Worm (Caenorhabditis elegans) whole organism, late embryonic: ENCODE results near the gene srz-71.

ENCODE experiments used
- C08G9.2 ChIP-seq: sonication (generic microtip); optimal IDR thresholded peaks from 2 replicates; lab custom pipeline; 2016; ENCODE audit warnings: mild to moderate bottlenecking, missing genetic modification characterization, moderate library complexity, missing compliant biosample characterization
- C38D4.7 ChIP-seq: fragments of 200-800 bp; sonication (Bioruptor generic); optimal IDR thresholded peaks from 2 replicates; lab custom pipeline; 2018; ENCODE audit warnings: mild to moderate bottlenecking, missing genetic modification characterization, moderate library complexity, missing compliant biosample characterization
- K02D7.2 ChIP-seq: sonication (generic microtip); optimal IDR thresholded peaks from 2 replicates; lab custom pipeline; 2017; ENCODE audit warnings: mild to moderate bottlenecking, missing genetic modification characterization, missing compliant biosample characterization
- Y22D7AL.16 ChIP-seq: sonication (generic microtip); optimal IDR thresholded peaks from 2 replicates; lab custom pipeline; 2016; ENCODE audit warnings: missing genetic modification characterization, missing compliant biosample characterization
- ahr-1 ChIP-seq: sonication (generic microtip); optimal IDR thresholded peaks from 2 replicates; lab custom pipeline; 2016; ENCODE audit warnings: missing genetic modification characterization, missing compliant biosample characterization
- ceh-14 ChIP-seq: sonication (generic microtip); optimal IDR thresholded peaks from 2 replicates; lab custom pipeline; 2016; ENCODE audit warnings: missing genotype, missing genetic modification characterization, missing compliant biosample characterization
- ceh-18 ChIP-seq: sonication (generic microtip); optimal IDR thresholded peaks from 2 replicates; lab custom pipeline; 2016; ENCODE audit warnings: missing genetic modification characterization, missing compliant biosample characterization
- ceh-19 ChIP-seq: fragments of 200-800 bp; sonication (Bioruptor generic); optimal IDR thresholded peaks from 2 replicates; lab custom pipeline; 2018; ENCODE audit warnings: mild to moderate bottlenecking, missing genetic modification characterization, missing compliant biosample characterization
- ceh-2 ChIP-seq: sonication (generic microtip); optimal IDR thresholded peaks from 2 replicates; lab custom pipeline; 2016; ENCODE audit warnings: missing genotype, missing genetic modification characterization, missing compliant biosample characterization
- ceh-22 ChIP-seq: sonication (generic microtip); optimal IDR thresholded peaks from 2 replicates; lab custom pipeline; 2017; ENCODE audit warnings: missing biosample characterization, missing genetic modification characterization
- ceh-31 ChIP-seq: sonication (generic microtip); optimal IDR thresholded peaks from 2 replicates; lab custom pipeline; 2016; ENCODE audit warnings: missing genetic modification characterization, missing compliant biosample characterization
- ceh-34 ChIP-seq: sonication (generic microtip); optimal IDR thresholded peaks from 2 replicates; lab custom pipeline; 2016; ENCODE audit warnings: mild to moderate bottlenecking, missing genetic modification characterization, missing compliant biosample characterization
- ceh-45 ChIP-seq: fragments of 200-800 bp; sonication (Bioruptor generic); IDR thresholded peaks from 2 replicates; pipeline ENCODE4 v1.3.6; 2022; ENCODE audit warnings: missing genetic modification reagents, missing genetic modification characterization, missing compliant biosample characterization
- ceh-6 ChIP-seq: fragments of 200-800 bp; sonication (Bioruptor generic); optimal IDR thresholded peaks from 2 replicates; lab custom pipeline; 2018; ENCODE audit warnings: mild to moderate bottlenecking, missing genetic modification characterization, missing compliant biosample characterization
- ceh-9 ChIP-seq: sonication (generic microtip); optimal IDR thresholded peaks from 2 replicates; lab custom pipeline; 2016; ENCODE audit warnings: mild to moderate bottlenecking, missing genetic modification characterization, inconsistent platforms, missing compliant biosample characterization
- che-1 ChIP-seq: sonication (generic microtip); optimal IDR thresholded peaks from 2 replicates; lab custom pipeline; 2016; ENCODE audit warnings: mild to moderate bottlenecking, missing genetic modification characterization, missing compliant biosample characterization
- dve-1 ChIP-seq: sonication (generic microtip); optimal IDR thresholded peaks from 2 replicates; lab custom pipeline; 2017; ENCODE audit warnings: antibody characterized with exemption, mild to moderate bottlenecking, missing genetic modification characterization, missing compliant biosample characterization
- elt-4 ChIP-seq: sonication (generic microtip); optimal IDR thresholded peaks from 2 replicates; lab custom pipeline; 2016; ENCODE audit warnings: missing genetic modification characterization, missing compliant biosample characterization
- ets-4 ChIP-seq: sonication (generic microtip); optimal IDR thresholded peaks from 2 replicates; lab custom pipeline; 2016; ENCODE audit warnings: missing genetic modification characterization, missing compliant biosample characterization
- fkh-10 ChIP-seq: fragments of 150-350 bp; optimal IDR thresholded peaks from 2 replicates; lab custom pipeline; 2014; ENCODE audit warnings: missing biosample characterization, missing genetic modification reagents, missing genetic modification characterization
- gmeb-2 ChIP-seq: sonication (generic microtip); optimal IDR thresholded peaks from 2 replicates; lab custom pipeline; 2016; ENCODE audit warnings: missing genetic modification characterization, inconsistent platforms, missing compliant biosample characterization
- hlh-30 ChIP-seq: sonication (generic microtip); optimal IDR thresholded peaks from 2 replicates; lab custom pipeline; 2017; ENCODE audit warnings: antibody characterized with exemption, missing genetic modification characterization, missing compliant biosample characterization; ENCODE audit not compliant: insufficient read depth
- hlh-6 ChIP-seq: sonication (generic microtip); optimal IDR thresholded peaks from 2 replicates; lab custom pipeline; 2016; ENCODE audit warnings: missing genotype, missing genetic modification characterization, missing compliant biosample characterization
- hlh-8 ChIP-seq: sonication (generic microtip); optimal IDR thresholded peaks from 2 replicates; lab custom pipeline; 2016; ENCODE audit warnings: missing genotype, missing genetic modification characterization, missing compliant biosample characterization
- mec-3 ChIP-seq: sonication (generic microtip); optimal IDR thresholded peaks from 2 replicates; lab custom pipeline; 2016; ENCODE audit warnings: borderline replicate concordance, missing genetic modification characterization, missing compliant biosample characterization
- nfya-1 ChIP-seq: sonication (generic microtip); optimal IDR thresholded peaks from 2 replicates; lab custom pipeline; 2017; ENCODE audit warnings: missing genetic modification characterization, mild to moderate bottlenecking, missing compliant biosample characterization, antibody characterized with exemption, moderate library complexity
- odd-2 ChIP-seq: sonication (generic microtip); optimal IDR thresholded peaks from 2 replicates; lab custom pipeline; 2017; ENCODE audit warnings: antibody characterized with exemption, mild to moderate bottlenecking, missing genetic modification characterization, missing compliant biosample characterization
- pat-9 ChIP-seq: fragments of 200-800 bp; sonication (Bioruptor generic); optimal IDR thresholded peaks from 2 replicates; lab custom pipeline; 2018; ENCODE audit warnings: mild to moderate bottlenecking, missing genetic modification characterization, moderate library complexity, missing compliant biosample characterization
- pha-2 ChIP-seq: sonication (generic microtip); optimal IDR thresholded peaks from 2 replicates; lab custom pipeline; 2017; ENCODE audit warnings: mild to moderate bottlenecking, missing genetic modification characterization, missing compliant biosample characterization
- ref-2 ChIP-seq: sonication (generic microtip); optimal IDR thresholded peaks from 2 replicates; lab custom pipeline; 2016; ENCODE audit warnings: missing genetic modification characterization, missing compliant biosample characterization
- sdc-2 ChIP-seq: sonication (generic microtip); optimal IDR thresholded peaks from 2 replicates; lab custom pipeline; 2016; ENCODE audit warnings: missing genotype, missing genetic modification characterization, missing compliant biosample characterization
- sox-2 ChIP-seq: fragments of 200-800 bp; sonication (Bioruptor generic); IDR thresholded peaks from 2 replicates; pipeline ENCODE4 v1.3.6; 2022; ENCODE audit warnings: missing genetic modification reagents, missing genetic modification characterization, missing compliant biosample characterization
- syd-9 ChIP-seq: sonication (generic microtip); optimal IDR thresholded peaks from 2 replicates; lab custom pipeline; 2016; ENCODE audit warnings: mild to moderate bottlenecking, missing genetic modification characterization, moderate library complexity, missing compliant biosample characterization
- tbx-2 ChIP-seq: sonication (generic microtip); optimal IDR thresholded peaks from 2 replicates; lab custom pipeline; 2016; ENCODE audit warnings: missing genetic modification characterization, missing compliant biosample characterization
- unc-3 ChIP-seq, 2 experiments: fragments of 200-800 bp in 1 of 2; sonication (Bioruptor generic) in 1 of 2; sonication (generic microtip) in 1 of 2; conservative IDR thresholded peaks in 1 of 2; optimal IDR thresholded peaks in 1 of 2; 2 replicates each; pipeline versions ENCODE4 v1.3.6 to Lab custom; 2016 to 2022; ENCODE audit warnings: missing compliant biosample characterization in 2 of 2, missing genetic modification characterization in 2 of 2, missing genetic modification reagents in 1 of 2
- unc-55 ChIP-seq: sonication (generic microtip); optimal IDR thresholded peaks from 2 replicates; lab custom pipeline; 2017; ENCODE audit warnings: missing biosample characterization, missing genetic modification reagents, missing genetic modification characterization
- unc-86 ChIP-seq: sonication (generic microtip); optimal IDR thresholded peaks from 2 replicates; lab custom pipeline; 2016; ENCODE audit warnings: missing genetic modification characterization, missing compliant biosample characterization
- ztf-16 ChIP-seq: sonication (generic microtip); optimal IDR thresholded peaks from 2 replicates; lab custom pipeline; 2017; ENCODE audit warnings: missing genetic modification characterization, missing compliant biosample characterization

The srz-71 gene

DNA sequence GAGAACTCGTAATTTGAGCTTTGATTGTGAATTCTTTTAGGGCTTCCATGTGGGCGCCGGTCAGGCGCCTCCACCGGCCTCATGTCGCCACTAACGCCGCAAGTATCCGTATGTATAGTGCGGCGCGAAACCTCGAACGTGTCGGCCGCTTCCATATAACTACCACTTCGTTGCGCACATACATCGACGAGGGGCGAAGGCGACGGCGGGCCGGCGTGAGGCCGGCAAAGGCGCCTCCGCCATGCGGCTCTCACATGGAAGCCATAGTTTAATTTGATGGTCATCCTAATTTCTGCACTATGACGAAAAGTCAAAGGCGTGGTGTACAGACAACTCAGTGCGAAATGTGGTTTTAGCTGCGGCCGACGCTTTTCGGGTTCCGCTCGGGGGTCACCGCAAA, 22.6 kb upstream of the srz-71 start:
- TF ChIP-seq dve-1 (no peak), sdc-2 (tag; lab: Kevin White, UChicago) (no peak), syd-9 (no peak), ceh-22 (no peak), C38D4.7 (no peak), Y22D7AL.16 (tag; lab: Kevin White, UChicago) (no peak), ceh-2 (tag; lab: Kevin White, UChicago) (no peak), hlh-8 (tag; lab: Kevin White, UChicago) (no peak), unc-3 (GFP tag; conservative IDR thresholded peaks at IDR 0.05; lab: Robert Waterston, UW) (no peak), unc-3 (tag; optimal IDR thresholded peaks at IDR 0.05; lab: Kevin White, UChicago) (no peak), ceh-34 (tag; lab: Kevin White, UChicago) (no peak), ceh-19 (GFP tag; lab: Kevin White, UChicago) (no peak), ceh-14 (no peak), ceh-45 (GFP tag; lab: Robert Waterston, UW) (no peak), ceh-9 (tag; lab: Kevin White, UChicago) (no peak), unc-86 (tag; lab: Kevin White, UChicago) (no peak), ets-4 (no peak), ceh-18 (tag; lab: Kevin White, UChicago) (no peak), ceh-6 (GFP tag; lab: Kevin White, UChicago) (no peak), C08G9.2 (tag; lab: Kevin White, UChicago) (no peak), sox-2 (no peak)
- TF ChIP-seq, all 69 proteins: peak for 0

DNA sequence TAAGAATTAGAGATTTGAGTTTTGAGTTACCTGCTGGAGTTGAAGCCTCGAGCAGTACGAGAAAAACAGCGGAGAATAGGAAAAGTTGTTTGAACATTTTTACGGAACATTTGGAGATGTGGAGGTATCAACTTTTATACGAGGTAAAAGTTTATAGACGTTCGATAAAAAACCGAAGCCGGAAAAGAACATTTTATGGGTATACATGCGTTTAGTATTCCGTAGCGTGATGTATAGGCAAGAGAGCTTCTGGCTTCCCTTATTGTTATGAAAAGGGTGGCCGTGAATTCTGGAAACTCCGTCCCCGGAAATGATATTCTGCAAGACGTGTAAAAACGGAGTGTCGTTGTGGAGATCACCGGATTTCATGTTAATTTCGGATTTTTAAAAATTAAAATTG, 12.3 kb upstream of the srz-71 start, which contains the start of gene K03D3.5:
Gene K03D3.5 (minus strand): TSS at position 101 of the 400 bp plus-strand sequence.
- TF ChIP-seq tbx-2 (tag; lab: Kevin White, UChicago) (no peak), unc-55 (GFP tag; lab: Kevin White, UChicago) (no peak), ceh-31 (tag; lab: Kevin White, UChicago) (no peak)

DNA sequence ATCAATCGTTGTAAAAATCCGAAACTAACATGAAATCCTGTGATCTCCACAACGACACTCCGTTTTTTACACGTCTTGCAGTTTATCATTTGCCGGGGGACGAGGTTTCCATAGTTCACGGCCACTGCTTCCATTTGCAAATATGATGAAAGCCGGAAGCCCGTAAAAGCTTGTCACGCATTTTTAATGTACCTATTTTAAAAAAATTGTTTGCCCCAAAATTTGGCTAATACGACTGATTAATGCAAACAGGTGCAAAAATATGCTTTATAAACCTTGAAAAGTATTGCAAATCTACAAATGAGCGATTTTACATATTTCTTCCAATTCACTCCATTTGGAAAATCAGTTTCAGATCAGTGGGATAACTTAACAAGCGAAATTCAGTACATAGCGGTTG, 11.8 kb upstream of the srz-71 start, which contains the start of gene srz-61:
Gene srz-61 (plus strand): TSS at position 301 of the 400 bp plus-strand sequence.
- TF ChIP-seq unc-55 (GFP tag; lab: Kevin White, UChicago): no peak
- TF ChIP-seq fkh-10 (GFP tag; lab: Kevin White, UChicago): no peak
- TF ChIP-seq nfya-1 (tag; lab: Kevin White, UChicago): no peak
- TF ChIP-seq ref-2 (tag; lab: Kevin White, UChicago): no peak
- no peak for TF ChIP-seq K02D7.2
- TF ChIP-seq ahr-1 (tag; lab: Kevin White, UChicago): no peak
- TF ChIP-seq che-1 (tag; lab: Kevin White, UChicago): no peak
- TF ChIP-seq ceh-6 (GFP tag; lab: Kevin White, UChicago): no peak
- TF ChIP-seq elt-4 (tag; lab: Kevin White, UChicago): no peak
- TF ChIP-seq dve-1: no peak
- no peak for TF ChIP-seq ceh-31 (tag; lab: Kevin White, UChicago)
- no peak for TF ChIP-seq gmeb-2 (tag; lab: Kevin White, UChicago)
- no peak for TF ChIP-seq hlh-6 (tag; lab: Kevin White, UChicago)
- no peak for TF ChIP-seq sdc-2 (tag; lab: Kevin White, UChicago)
- no peak for TF ChIP-seq odd-2 (tag; lab: Kevin White, UChicago)
- no peak for TF ChIP-seq hlh-30 (tag; lab: Kevin White, UChicago)
- no peak for TF ChIP-seq ztf-16 (tag; lab: Kevin White, UChicago)
- TF ChIP-seq mec-3 (tag; lab: Kevin White, UChicago): no peak
- no peak for TF ChIP-seq pha-2 (tag; lab: Kevin White, UChicago)
- no peak for TF ChIP-seq pat-9 (tag; lab: Kevin White, UChicago)
